Worm (Caenorhabditis elegans): ENCODE results near the gene ttr-14.
A peak's percentile ranks its signal among the peaks of the same experiment; 100 is the strongest.

ttr-14 gene

DNA sequence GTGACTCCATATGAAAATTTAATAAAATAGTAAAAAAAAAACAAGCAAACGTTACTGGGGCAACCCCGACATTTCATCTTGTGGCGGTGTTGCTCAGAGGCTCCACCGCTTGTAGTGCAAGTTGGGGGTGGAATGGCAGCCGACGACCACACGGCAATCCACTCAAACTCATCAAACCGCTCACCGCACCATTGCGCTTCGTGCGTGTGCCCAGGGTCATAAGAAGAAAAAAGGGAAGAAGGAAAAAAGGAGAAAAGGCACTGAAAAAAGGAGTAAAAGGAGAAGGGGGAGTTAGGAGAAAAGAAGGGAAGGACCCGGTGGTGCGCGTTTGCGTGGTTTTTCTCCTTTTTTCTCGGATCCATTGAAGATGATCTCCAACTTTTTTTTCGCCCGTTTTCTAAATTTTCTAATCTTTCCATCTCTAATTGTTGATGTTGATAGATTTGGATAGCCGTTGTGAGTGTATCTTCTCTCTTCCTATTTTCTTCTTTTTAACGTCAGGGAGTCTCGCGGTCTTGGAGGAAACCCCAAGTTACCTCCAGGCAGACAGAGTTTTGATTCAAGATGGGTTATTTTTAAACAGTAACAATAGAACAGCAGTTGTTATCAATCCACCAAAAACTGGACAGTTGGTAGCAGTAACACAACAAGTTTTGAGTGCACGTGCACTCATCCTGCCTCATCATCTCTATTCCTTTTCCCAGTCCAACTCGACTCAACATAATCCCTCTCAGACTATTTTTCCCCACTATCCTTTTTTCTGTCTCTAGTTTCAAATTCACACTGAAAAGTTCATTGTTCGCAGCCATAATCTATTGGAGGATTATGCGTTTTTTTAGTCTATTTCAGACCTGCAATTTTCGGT lies 18.8 kb upstream of the ttr-14 start:
- TF ChIP-seq R02D3.7 (tag; optimal IDR thresholded peaks at IDR 0.05) (no peak), ztf-4 (tag; optimal IDR thresholded peaks at IDR 0.05) (no peak), unc-62 (GFP tag; optimal IDR thresholded peaks at IDR 0.05) (no peak), nhr-11 (tag; optimal IDR thresholded peaks at IDR 0.05) (peak; percentile 29), pha-4 (tag; optimal IDR thresholded peaks at IDR 0.05) (no peak), snpc-4 (tag; optimal IDR thresholded peaks at IDR 0.05) (peak; percentile 63), fkh-10 (GFP tag; optimal IDR thresholded peaks at IDR 0.05) (no peak), nfya-1 (tag; optimal IDR thresholded peaks at IDR 0.05; ENCODE audit: insufficient read depth) (peak; percentile 43), fkh-2 (tag; optimal IDR thresholded peaks at IDR 0.05) (no peak), lsy-12 (tag; optimal IDR thresholded peaks at IDR 0.05) (no peak), nhr-77 (tag; optimal IDR thresholded peaks at IDR 0.05) (no peak), egl-5 (tag; optimal IDR thresholded peaks at IDR 0.05) (no peak), elt-1 (tag; optimal IDR thresholded peaks at IDR 0.05) (peak; percentile 84)

DNA sequence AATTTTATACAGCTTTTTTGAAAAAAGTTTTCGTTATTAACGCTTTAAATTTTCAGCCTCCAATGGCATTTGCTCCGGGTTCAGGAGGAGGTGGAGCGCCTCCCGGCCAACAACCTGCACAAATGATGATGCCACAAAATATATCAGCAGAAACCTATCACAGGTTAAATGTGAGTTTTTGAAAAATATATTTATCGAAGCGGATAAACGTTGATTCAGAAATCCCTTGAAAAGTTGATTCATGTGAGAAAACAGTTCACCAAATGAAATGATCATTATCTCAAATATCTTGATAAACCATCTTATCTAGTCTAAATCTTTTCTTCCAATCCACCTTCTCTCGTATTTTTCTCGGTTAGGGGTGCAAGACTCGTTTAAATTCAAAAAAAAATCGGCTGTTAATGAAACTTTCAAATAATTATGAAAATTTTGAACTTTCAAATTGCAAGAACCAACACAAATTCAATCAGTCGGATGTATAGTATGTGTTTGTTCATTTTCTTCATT lies 18.0 kb upstream of the ttr-14 start, which contains the start of gene sma-9:
TSS of gene sma-9 (plus strand) at position 51 of the 507 bp plus-strand sequence.
- TF ChIP-seq elt-1 (tag; optimal IDR thresholded peaks at IDR 0.05) (peak; percentile 98), pha-4 (tag; optimal IDR thresholded peaks at IDR 0.05) (no peak), daf-12 (tag; optimal IDR thresholded peaks at IDR 0.05) (no peak), egl-27 (tag; optimal IDR thresholded peaks at IDR 0.05) (no peak), nhr-43 (tag; optimal IDR thresholded peaks at IDR 0.05; ENCODE audit: poor library complexity, severe bottlenecking) (no peak), mml-1 (tag; optimal IDR thresholded peaks at IDR 0.05) (no peak), zag-1 (tag; optimal IDR thresholded peaks at IDR 0.05) (no peak), jun-1 (tag; optimal IDR thresholded peaks at IDR 0.05) (no peak), pqm-1 (tag; optimal IDR thresholded peaks at IDR 0.05) (no peak), nhr-77 (tag; optimal IDR thresholded peaks at IDR 0.05) (no peak), mdl-1 (tag; optimal IDR thresholded peaks at IDR 0.05) (no peak), nhr-23 (tag; optimal IDR thresholded peaks at IDR 0.05) (peak; percentile 38), unc-39 (tag; optimal IDR thresholded peaks at IDR 0.05) (no peak), snpc-4 (tag; optimal IDR thresholded peaks at IDR 0.05) (no peak)

DNA sequence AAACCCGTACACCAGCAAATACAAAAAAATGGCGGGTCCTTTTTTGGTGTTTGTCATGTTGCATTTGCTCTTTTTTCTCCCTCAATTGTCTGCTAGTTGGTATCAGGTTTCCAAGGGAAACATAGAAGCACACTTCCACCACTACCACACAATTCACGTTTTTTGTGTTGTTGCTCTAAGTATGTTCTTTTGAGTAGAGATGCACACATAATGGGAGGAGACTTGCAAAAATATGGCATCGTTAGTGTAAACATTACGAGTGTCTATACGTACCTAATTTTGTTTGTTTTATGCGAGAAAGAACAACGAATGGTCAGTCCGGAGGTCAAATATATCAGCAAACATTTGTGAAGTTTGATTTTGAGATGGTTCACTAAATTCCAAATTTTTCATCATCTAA lies 17.3 kb upstream of the ttr-14 start:
- TF ChIP-seq pha-4 (tag; optimal IDR thresholded peaks at IDR 0.05) (peak; percentile 88), zag-1 (tag; optimal IDR thresholded peaks at IDR 0.05) (no peak)

DNA sequence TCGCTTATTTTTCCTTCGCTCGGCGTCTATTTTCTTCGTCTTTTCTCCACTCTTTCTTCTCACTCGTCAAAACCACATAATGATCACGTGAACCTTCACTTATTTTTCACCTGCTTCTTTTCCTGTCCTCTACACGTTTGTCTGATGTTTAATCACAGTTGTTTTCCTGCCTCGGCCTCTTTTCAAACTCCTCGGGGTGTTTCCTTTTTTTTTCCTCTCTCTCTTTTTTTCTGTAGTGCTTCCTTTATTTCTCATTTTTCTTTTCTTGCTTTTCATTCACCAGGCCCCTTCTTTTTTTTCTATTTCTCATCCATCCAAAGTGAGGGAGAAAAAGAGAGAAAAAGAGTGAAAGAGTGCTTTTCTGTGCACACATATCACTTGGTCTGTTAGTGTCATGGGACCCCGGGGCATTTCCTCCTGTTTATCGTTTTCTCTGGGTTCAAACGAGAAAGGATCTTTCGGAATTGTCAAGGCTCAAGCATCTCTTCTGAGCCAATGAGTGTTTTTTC lies 16.3 kb upstream of the ttr-14 start:
- TF ChIP-seq R02D3.7 (tag; optimal IDR thresholded peaks at IDR 0.05): no peak
- peak; percentile 74 for TF ChIP-seq lsy-12 (tag; optimal IDR thresholded peaks at IDR 0.05)
- TF ChIP-seq ceh-82 (tag; optimal IDR thresholded peaks at IDR 0.05): no peak
- peak; percentile 54 for TF ChIP-seq snpc-4 (tag; optimal IDR thresholded peaks at IDR 0.05)
- TF ChIP-seq pqm-1 (tag; optimal IDR thresholded peaks at IDR 0.05): peak; percentile 27
- TF ChIP-seq ceh-28 (tag; optimal IDR thresholded peaks at IDR 0.05): peak; percentile 30
- TF ChIP-seq nhr-76 (tag; optimal IDR thresholded peaks at IDR 0.05): no peak
- TF ChIP-seq ceh-16 (tag; optimal IDR thresholded peaks at IDR 0.05): no peak
- no peak for TF ChIP-seq daf-12 (tag; optimal IDR thresholded peaks at IDR 0.05)
- TF ChIP-seq ztf-11 (tag; optimal IDR thresholded peaks at IDR 0.05): no peak
- TF ChIP-seq nhr-11 (tag; optimal IDR thresholded peaks at IDR 0.05): peak; percentile 82
- no peak for TF ChIP-seq nhr-12 (tag; optimal IDR thresholded peaks at IDR 0.05)
- peak; percentile 85 for TF ChIP-seq nhr-43 (tag; optimal IDR thresholded peaks at IDR 0.05; ENCODE audit: poor library complexity, severe bottlenecking)
- TF ChIP-seq ceh-9 (tag; optimal IDR thresholded peaks at IDR 0.05): no peak
- TF ChIP-seq egl-5 (tag; optimal IDR thresholded peaks at IDR 0.05): peak; percentile 66
- TF ChIP-seq mml-1 (tag; optimal IDR thresholded peaks at IDR 0.05): no peak
- peak; percentile 33 for TF ChIP-seq ztf-4 (tag; optimal IDR thresholded peaks at IDR 0.05)
- peak; percentile 18 for TF ChIP-seq fkh-2 (tag; optimal IDR thresholded peaks at IDR 0.05)
- TF ChIP-seq lin-15B (tag; optimal IDR thresholded peaks at IDR 0.05): peak; percentile 3
- TF ChIP-seq eor-1 (tag; optimal IDR thresholded peaks at IDR 0.05): no peak
- TF ChIP-seq elt-3 (tag; optimal IDR thresholded peaks at IDR 0.05): peak in 2 of 3 experiments; percentile 23 to 26
- TF ChIP-seq ZK546.5 (tag; optimal IDR thresholded peaks at IDR 0.05): no peak
- peak; percentile 89 for TF ChIP-seq lin-39 (tag; optimal IDR thresholded peaks at IDR 0.05)
- peak; percentile 92 for TF ChIP-seq fkh-10 (GFP tag; optimal IDR thresholded peaks at IDR 0.05)
- peak; percentile 57 for TF ChIP-seq elt-1 (tag; optimal IDR thresholded peaks at IDR 0.05)
- TF ChIP-seq ama-1 (optimal IDR thresholded peaks at IDR 0.05): no peak
- no peak for TF ChIP-seq jun-1 (tag; optimal IDR thresholded peaks at IDR 0.05)
- TF ChIP-seq elt-2 (tag; optimal IDR thresholded peaks at IDR 0.05): peak; percentile 62
- TF ChIP-seq tbx-2 (tag; optimal IDR thresholded peaks at IDR 0.05): peak; percentile 66
- TF ChIP-seq nhr-23 (tag; optimal IDR thresholded peaks at IDR 0.05): peak; percentile 86
- TF ChIP-seq hmg-11 (tag; optimal IDR thresholded peaks at IDR 0.05): peak; percentile 49
- TF ChIP-seq nhr-67 (tag; optimal IDR thresholded peaks at IDR 0.05): no peak
- no peak for TF ChIP-seq nhr-237 (tag; optimal IDR thresholded peaks at IDR 0.05)
- TF ChIP-seq nhr-77 (tag; optimal IDR thresholded peaks at IDR 0.05): no peak
- no peak for TF ChIP-seq zag-1 (tag; optimal IDR thresholded peaks at IDR 0.05)
- no peak for TF ChIP-seq nhr-28 (tag; optimal IDR thresholded peaks at IDR 0.05)
- TF ChIP-seq unc-62 (GFP tag; optimal IDR thresholded peaks at IDR 0.05): peak; percentile 78

Data from whole organism, L3 larva.